Fruit fly (Drosophila melanogaster): Measurements from ENCODE around the gene Vml.

- peak; percentile 63 for TF ChIP-seq CG13894 (tag; optimal IDR thresholded peaks at IDR 0.05)
- peak; percentile 84 for TF ChIP-seq CG17186 (GFP tag; optimal IDR thresholded peaks at IDR 0.05)
- peak; percentile 78 for TF ChIP-seq sima (GFP tag; optimal IDR thresholded peaks at IDR 0.05)
- no peak; the same call in 1 of the 2 replicates for TF ChIP-seq bowl (GFP tag; IDR thresholded peaks at IDR 0.05)
- peak; percentile 80 for TF ChIP-seq Mrtf (GFP tag; IDR thresholded peaks at IDR 0.05)
- no peak for TF ChIP-seq sna (GFP tag; IDR thresholded peaks at IDR 0.05; ENCODE audit: partially characterized antibody)
- TF ChIP-seq Ets97D (GFP tag; optimal IDR thresholded peaks at IDR 0.05), result peak; percentile 49
- peak; percentile 77 for TF ChIP-seq klu (GFP tag; IDR thresholded peaks at IDR 0.05)
- TF ChIP-seq esg (GFP tag; conservative IDR thresholded peaks at IDR 0.05), result peak; percentile 82
- peak; percentile 84 for TF ChIP-seq D19B (GFP tag; optimal IDR thresholded peaks at IDR 0.05)
- peak; percentile 94 for TF ChIP-seq Abd-B (GFP tag; optimal IDR thresholded peaks at IDR 0.05)
- peak; percentile 91 for TF ChIP-seq cato (GFP tag; optimal IDR thresholded peaks at IDR 0.05; ENCODE audit: borderline replicate concordance)
- TF ChIP-seq pho (GFP tag; optimal IDR thresholded peaks at IDR 0.05), result peak; percentile 91
- TF ChIP-seq disco-r (GFP tag; optimal IDR thresholded peaks at IDR 0.05), result peak; percentile 89
These were observed 20.8 kb downstream of the Vml start for dm6 chrX:2296230-2297044.

All from whole organism, embryonic.